Worm (Caenorhabditis elegans): ENCODE measurements around the gene C37H5.5.

DNA sequence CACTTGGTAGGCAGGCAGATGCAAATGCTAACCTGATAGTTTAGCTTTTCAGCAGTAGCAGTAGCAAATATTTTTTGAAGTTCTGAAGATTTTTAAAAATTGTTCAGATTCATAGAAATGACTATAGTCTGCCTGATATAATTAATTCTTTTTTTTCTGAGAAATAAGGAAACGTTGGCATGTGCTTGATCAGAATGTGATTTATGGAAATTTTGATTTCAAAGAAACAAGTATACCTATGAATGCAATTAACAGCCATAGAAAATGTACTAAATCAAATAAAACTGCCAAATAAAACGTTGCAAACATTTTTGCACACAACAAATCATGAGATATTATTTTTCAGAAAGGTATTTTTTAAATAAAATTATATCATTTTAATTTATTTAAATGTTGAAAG, 43.5 kb downstream of the C37H5.5 start:
- TF ChIP-seq lsy-2 (tag; optimal IDR thresholded peaks at IDR 0.05) (peak in 1 of 2 experiments; percentile 32), snpc-4 (tag; optimal IDR thresholded peaks at IDR 0.05) (no peak), nhr-237 (tag; optimal IDR thresholded peaks at IDR 0.05) (no peak), ama-1 (optimal IDR thresholded peaks at IDR 0.05) (no peak), ztf-4 (tag; optimal IDR thresholded peaks at IDR 0.05) (no peak), unc-62 (GFP tag; optimal IDR thresholded peaks at IDR 0.05) (no peak), R02D3.7 (tag; optimal IDR thresholded peaks at IDR 0.05) (no peak), nhr-12 (tag; optimal IDR thresholded peaks at IDR 0.05) (no peak), lin-13 (GFP tag; optimal IDR thresholded peaks at IDR 0.05) (no peak), ztf-11 (tag; optimal IDR thresholded peaks at IDR 0.05) (no peak)

Data from whole organism, L2 larva.